Fruit fly (Drosophila melanogaster): Measurements from ENCODE around the gene Mgat2.

Mgat2 gene

DNA sequence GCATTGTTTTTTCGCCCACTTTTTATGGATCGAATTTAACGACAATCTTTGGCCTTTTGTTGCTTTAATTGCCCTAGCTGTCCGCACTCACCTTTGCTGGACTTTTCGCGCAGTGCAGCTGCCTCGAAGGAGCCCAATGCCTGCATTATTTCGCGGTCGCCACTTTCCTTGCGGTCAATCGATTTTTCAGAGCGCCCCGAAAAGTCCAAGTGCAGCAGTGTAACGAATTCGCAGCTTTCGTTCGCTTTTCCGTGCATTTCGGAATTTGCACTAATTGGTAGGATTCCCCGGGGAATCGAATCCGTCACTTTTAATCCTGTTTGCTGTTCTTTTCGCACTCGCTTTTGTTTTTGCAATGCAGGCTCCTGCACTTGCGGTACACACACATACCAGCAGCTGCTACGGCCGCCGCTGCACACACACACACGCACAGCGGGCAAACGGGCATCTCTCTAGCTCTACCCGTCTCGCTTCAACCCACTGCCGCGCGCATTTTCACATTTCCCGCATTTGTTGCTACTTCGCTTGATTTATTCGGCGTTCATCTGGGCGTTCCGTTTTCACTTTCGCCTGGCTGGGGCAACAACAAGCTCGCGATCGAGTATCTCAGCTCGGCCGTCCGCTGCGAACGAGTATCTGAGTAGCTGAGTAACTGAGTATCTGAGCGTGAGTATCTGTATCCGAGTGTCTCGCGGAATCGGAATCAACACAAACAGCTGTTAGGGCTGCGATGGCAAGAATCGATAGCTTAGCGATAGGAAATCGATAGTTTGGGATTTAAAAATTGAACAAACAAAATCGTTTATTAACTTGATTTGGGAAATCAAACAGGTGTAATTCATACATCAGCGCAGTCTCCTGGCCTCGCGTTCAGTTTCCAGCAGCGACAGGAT lies at the start of gene Mgat2 (continued):
- no peak for TF ChIP-seq CG17802 (tag; optimal IDR thresholded peaks at IDR 0.05)
- no peak for TF ChIP-seq ssp (GFP tag; IDR thresholded peaks at IDR 0.05)
- peak; percentile 75 for TF ChIP-seq CG7987 (GFP tag; optimal IDR thresholded peaks at IDR 0.05)
- TF ChIP-seq CG14441 (GFP tag; IDR thresholded peaks at IDR 0.05): no peak
- peak; percentile 31 for TF ChIP-seq Hmr (GFP tag; optimal IDR thresholded peaks at IDR 0.05)
- TF ChIP-seq CG7372 (GFP tag; IDR thresholded peaks at IDR 0.05): no peak
- TF ChIP-seq cas (GFP tag; IDR thresholded peaks at IDR 0.05): no peak
- TF ChIP-seq grn (GFP tag; optimal IDR thresholded peaks at IDR 0.05): peak; percentile 27
- TF ChIP-seq lola (GFP tag; optimal IDR thresholded peaks at IDR 0.05): peak in 1 of 3 experiments; percentile 8
- no peak for TF ChIP-seq toy (GFP tag; IDR thresholded peaks at IDR 0.05)
- peak; percentile 31 for TF ChIP-seq CG11398 (GFP tag; optimal IDR thresholded peaks at IDR 0.05)
- no peak for TF ChIP-seq CG10979 (tag; optimal IDR thresholded peaks at IDR 0.05)
- TF ChIP-seq BtbVII (GFP tag; optimal IDR thresholded peaks at IDR 0.05): peak; percentile 63
- TF ChIP-seq PHDP (tag; optimal IDR thresholded peaks at IDR 0.05): no peak
- TF ChIP-seq Dip3 (GFP tag; optimal IDR thresholded peaks at IDR 0.05): no peak
- no peak for TF ChIP-seq exex (tag; optimal IDR thresholded peaks at IDR 0.05)
- TF ChIP-seq TFAM (GFP tag; optimal IDR thresholded peaks at IDR 0.05): no peak
- TF ChIP-seq zen (tag; optimal IDR thresholded peaks at IDR 0.05): no peak
- TF ChIP-seq CG18262 (tag; optimal IDR thresholded peaks at IDR 0.05): peak; percentile 30
- TF ChIP-seq CG8924 (tag; optimal IDR thresholded peaks at IDR 0.05): peak; percentile 83
- TF ChIP-seq CG17385 (GFP tag; optimal IDR thresholded peaks at IDR 0.05): peak; percentile 20
- TF ChIP-seq zf30C (GFP tag; optimal IDR thresholded peaks at IDR 0.05): no peak
- TF ChIP-seq gcm (GFP tag; optimal IDR thresholded peaks at IDR 0.05): peak; percentile 97
- no peak for TF ChIP-seq gsb (GFP tag; IDR thresholded peaks at IDR 0.05)
- TF ChIP-seq CG15011 (GFP tag; optimal IDR thresholded peaks at IDR 0.05): no peak
- no peak for TF ChIP-seq CG6654 (GFP tag; optimal IDR thresholded peaks at IDR 0.05)
- no peak for TF ChIP-seq CG14050 (GFP tag; IDR thresholded peaks at IDR 0.05)
- peak; percentile 37; the same call in 1 of the 2 replicates for TF ChIP-seq sob (GFP tag; IDR thresholded peaks at IDR 0.05)
- peak; percentile 18 for TF ChIP-seq HHEX (GFP tag; optimal IDR thresholded peaks at IDR 0.05)
- TF ChIP-seq cato (GFP tag; optimal IDR thresholded peaks at IDR 0.05; ENCODE audit: borderline replicate concordance): no peak
- TF ChIP-seq B-H1 (GFP tag; IDR thresholded peaks at IDR 0.05): no peak
- no peak for TF ChIP-seq peb (GFP tag; IDR thresholded peaks at IDR 0.05)
- TF ChIP-seq lmd (GFP tag; IDR thresholded peaks at IDR 0.05): no peak
- no peak for TF ChIP-seq sc (optimal IDR thresholded peaks at IDR 0.05)
- no peak for TF ChIP-seq sc (GFP tag; optimal IDR thresholded peaks at IDR 0.05)
- peak; percentile 12 for TF ChIP-seq CG4617 (GFP tag; optimal IDR thresholded peaks at IDR 0.05; ENCODE audit: borderline replicate concordance)
- no peak for TF ChIP-seq gem (tag; optimal IDR thresholded peaks at IDR 0.05)
- peak; percentile 90 for TF ChIP-seq kni (GFP tag; optimal IDR thresholded peaks at IDR 0.05)
- TF ChIP-seq CG10366 (GFP tag; IDR thresholded peaks at IDR 0.05): no peak
- TF ChIP-seq CG31224 (GFP tag; IDR thresholded peaks at IDR 0.05): no peak
- TF ChIP-seq CG1603 (tag; optimal IDR thresholded peaks at IDR 0.05): peak; percentile 44
- no peak for TF ChIP-seq cwo (GFP tag; optimal IDR thresholded peaks at IDR 0.05)
- TF ChIP-seq dmrt99B (tag; optimal IDR thresholded peaks at IDR 0.05): no peak
- no peak for TF ChIP-seq CG12744 (GFP tag; optimal IDR thresholded peaks at IDR 0.05)
- no peak for TF ChIP-seq CG30431 (GFP tag; optimal IDR thresholded peaks at IDR 0.05)
- no peak for TF ChIP-seq maf-S (GFP tag; optimal IDR thresholded peaks at IDR 0.05)
- TF ChIP-seq unc-4 (GFP tag; IDR thresholded peaks at IDR 0.05; ENCODE audit: partially characterized antibody): peak; percentile 91
- peak; percentile 82; the same call in 2 of the 3 replicates for TF ChIP-seq CG6175 (GFP tag; IDR thresholded peaks at IDR 0.05)
- TF ChIP-seq dm (GFP tag; optimal IDR thresholded peaks at IDR 0.05): peak; percentile 8

Measured in whole organism, embryonic.